Worm (Caenorhabditis elegans) whole organism, late embryonic: ENCODE measurements around the gene srbc-38.

Experiments
- elt-4 ChIP-seq: sonication (generic microtip); optimal IDR thresholded peaks from 2 replicates; lab custom pipeline; 2016; ENCODE audit warnings: missing genetic modification characterization, missing compliant biosample characterization
- odd-2 ChIP-seq: sonication (generic microtip); optimal IDR thresholded peaks from 2 replicates; lab custom pipeline; 2017; ENCODE audit warnings: antibody characterized with exemption, mild to moderate bottlenecking, missing genetic modification characterization, missing compliant biosample characterization
- ztf-16 ChIP-seq: sonication (generic microtip); optimal IDR thresholded peaks from 2 replicates; lab custom pipeline; 2017; ENCODE audit warnings: missing genetic modification characterization, missing compliant biosample characterization

ce11 chrV:679663-680062, 27.4 kb upstream of the srbc-38 start, which contains the start of gene srx-22:
- TF ChIP-seq elt-4 (tag; lab: Kevin White, UChicago) (no peak), ztf-16 (tag; lab: Kevin White, UChicago) (no peak), odd-2 (tag; lab: Kevin White, UChicago) (no peak)
